Comparison of ENCODE assay signal across 3 worm cellular contexts in genomic region chrIII:4508064-4508905, ce11.
TF ChIP-seq lines count a peak whose summit lies in the region.

Gene cct-5 (minus strand): TSS chrIII:4508114.
Gene F25F2.1 (plus strand): TSS chrIII:4508855.

TF ChIP-seq in whole organism, L1 larva, 84 proteins besides CTCF, POLR2A, EP300 and RAD21 (continued from another document and continues in another):
- TF ChIP-seq xbp-1 (tag; optimal IDR thresholded peaks at IDR 0.05; lab: Kevin White, UChicago) (peak; percentile 39), skn-1 (tag; optimal IDR thresholded peaks at IDR 0.05; lab: Kevin White, UChicago) (peak; percentile 65), mab-9 (GFP tag; IDR thresholded peaks at IDR 0.05; lab: Robert Waterston, UW) (no peak), lin-35 (GFP tag; optimal IDR thresholded peaks at IDR 0.05; lab: Kevin White, UChicago) (peak; percentile 89 to 93), grh-1 (GFP tag; IDR thresholded peaks at IDR 0.05; lab: Robert Waterston, UW) (no peak), nhr-47 (tag; optimal IDR thresholded peaks at IDR 0.05; lab: Kevin White, UChicago) (peak; percentile 61), F16B12.6 (tag; optimal IDR thresholded peaks at IDR 0.05; lab: Kevin White, UChicago) (peak; percentile 94), C16A3.4 (tag; optimal IDR thresholded peaks at IDR 0.05; lab: Kevin White, UChicago) (peak; percentile 64), ama-1 (optimal IDR thresholded peaks at IDR 0.05; lab: Kevin White, UChicago) (no peak), irx-1 (tag; optimal IDR thresholded peaks at IDR 0.05; lab: Kevin White, UChicago) (no peak), ceh-90 (tag; optimal IDR thresholded peaks at IDR 0.05; lab: Kevin White, UChicago) (no peak), swsn-7 (tag; optimal IDR thresholded peaks at IDR 0.05; lab: Kevin White, UChicago) (peak; percentile 59), rnt-1 (tag; optimal IDR thresholded peaks at IDR 0.05; lab: Kevin White, UChicago) (peak; percentile 57), dsc-1 (tag; optimal IDR thresholded peaks at IDR 0.05; lab: Kevin White, UChicago) (peak; percentile 44), elt-3 (tag; optimal IDR thresholded peaks at IDR 0.05; lab: Kevin White, UChicago) (peak in 1 of 6 experiments; percentile 23), ceh-82 (tag; optimal IDR thresholded peaks at IDR 0.05; lab: Kevin White, UChicago) (peak in 2 of 3 experiments; percentile 2 to 77), efl-3 (GFP tag; optimal IDR thresholded peaks at IDR 0.05; lab: Kevin White, UChicago) (no peak), nhr-19 (GFP tag; conservative IDR thresholded peaks at IDR 0.05; lab: Robert Waterston, UW) (peak; percentile 52), alr-1 (tag; optimal IDR thresholded peaks at IDR 0.05; lab: Kevin White, UChicago; ENCODE audit: borderline replicate concordance) (no peak), ces-1 (GFP tag; optimal IDR thresholded peaks at IDR 0.05; lab: Kevin White, UChicago) (no peak), hlh-17 (GFP tag; optimal IDR thresholded peaks at IDR 0.05; lab: Kevin White, UChicago; ENCODE audit: borderline replicate concordance) (no peak), nhr-77 (tag; optimal IDR thresholded peaks at IDR 0.05; lab: Kevin White, UChicago) (no peak), nhr-12 (tag; optimal IDR thresholded peaks at IDR 0.05; lab: Kevin White, UChicago) (no peak), nhr-76 (tag; optimal IDR thresholded peaks at IDR 0.05; lab: Kevin White, UChicago) (no peak), nhr-85 (tag; lab: Kevin White, UChicago) (peak; percentile 82), pqm-1 (tag; optimal IDR thresholded peaks at IDR 0.05; lab: Kevin White, UChicago) (no peak), unc-86 (tag; optimal IDR thresholded peaks at IDR 0.05; lab: Kevin White, UChicago) (no peak), tbx-2 (tag; optimal IDR thresholded peaks at IDR 0.05; lab: Kevin White, UChicago) (peak; percentile 39), nhr-84 (tag; optimal IDR thresholded peaks at IDR 0.05; lab: Kevin White, UChicago) (no peak), hlh-4 (tag; optimal IDR thresholded peaks at IDR 0.05; lab: Kevin White, UChicago) (no peak), nhr-28 (tag; optimal IDR thresholded peaks at IDR 0.05; lab: Kevin White, UChicago) (no peak), egl-27 (tag; optimal IDR thresholded peaks at IDR 0.05; lab: Kevin White, UChicago) (no peak), lin-13 (GFP tag; optimal IDR thresholded peaks at IDR 0.05; lab: Kevin White, UChicago) (peak; percentile 40), fkh-4 (tag; optimal IDR thresholded peaks at IDR 0.05; lab: Kevin White, UChicago; ENCODE audit: borderline replicate concordance) (no peak), C04F5.9 (tag; optimal IDR thresholded peaks at IDR 0.05; lab: Kevin White, UChicago) (peak; percentile 1), nhr-237 (tag; optimal IDR thresholded peaks at IDR 0.05; lab: Kevin White, UChicago) (no peak), pag-3 (tag; optimal IDR thresholded peaks at IDR 0.05; lab: Kevin White, UChicago; ENCODE audit: borderline replicate concordance, insufficient read depth) (peak; percentile 21), elt-2 (tag; optimal IDR thresholded peaks at IDR 0.05; lab: Kevin White, UChicago) (peak; percentile 17), ztf-4 (tag; optimal IDR thresholded peaks at IDR 0.05; lab: Kevin White, UChicago) (no peak), snu-23 (GFP tag; optimal IDR thresholded peaks at IDR 0.05; lab: Kevin White, UChicago) (peak; percentile 80), lir-3 (tag; optimal IDR thresholded peaks at IDR 0.05; lab: Kevin White, UChicago; ENCODE audit: poor library complexity) (no peak), vab-15 (tag; optimal IDR thresholded peaks at IDR 0.05; lab: Kevin White, UChicago) (no peak), ztf-11 (tag; optimal IDR thresholded peaks at IDR 0.05; lab: Kevin White, UChicago) (no peak), sptf-1 (tag; optimal IDR thresholded peaks at IDR 0.05; lab: Kevin White, UChicago) (no peak)

TF ChIP-seq in whole organism, L3 larva, 47 proteins besides CTCF, POLR2A, EP300 and RAD21 (continued from another document):
- no peak for TF ChIP-seq pqm-1 (tag; optimal IDR thresholded peaks at IDR 0.05; lab: Kevin White, UChicago)
- TF ChIP-seq nhr-11 (tag; optimal IDR thresholded peaks at IDR 0.05; lab: Kevin White, UChicago) = no peak
- TF ChIP-seq ztf-4 (tag; optimal IDR thresholded peaks at IDR 0.05; lab: Kevin White, UChicago) = no peak
- peak; percentile 39 for TF ChIP-seq elt-1 (tag; optimal IDR thresholded peaks at IDR 0.05; lab: Kevin White, UChicago)
- TF ChIP-seq snpc-4 (tag; optimal IDR thresholded peaks at IDR 0.05; lab: Kevin White, UChicago) = peak; percentile 69

TF ChIP-seq in whole organism, young adult, 124 proteins besides CTCF, POLR2A, EP300 and RAD21 (continued from another document):
- TF ChIP-seq Y53F4B.3 (GFP tag; IDR thresholded peaks at IDR 0.05; lab: Robert Waterston, UW) (no peak), snpc-1.3 (tag; optimal IDR thresholded peaks at IDR 0.05; lab: Kevin White, UChicago; ENCODE audit: insufficient read depth) (peak; percentile 86), akir-1 (GFP tag; optimal IDR thresholded peaks at IDR 0.05; lab: Kevin White, UChicago) (no peak), cebp-1 (GFP tag; IDR thresholded peaks at IDR 0.05; lab: Robert Waterston, UW) (no peak; the same call in 1 of the 2 replicates), cebp-1 (tag; optimal IDR thresholded peaks at IDR 0.05; lab: Kevin White, UChicago) (no peak), C17E4.6 (GFP tag; IDR thresholded peaks at IDR 0.05; lab: Robert Waterston, UW) (peak; percentile 61; the same call in 1 of the 2 replicates), tbp1 (GFP tag; optimal IDR thresholded peaks at IDR 0.05; lab: Kevin White, UChicago) (peak; percentile 70), ceh-40 (GFP tag; IDR thresholded peaks at IDR 0.05; lab: Robert Waterston, UW) (no peak), nhr-27 (tag; optimal IDR thresholded peaks at IDR 0.05; lab: Kevin White, UChicago) (no peak), F39B2.1 (GFP tag; IDR thresholded peaks at IDR 0.05; lab: Robert Waterston, UW) (no peak), athp-1 (tag; optimal IDR thresholded peaks at IDR 0.05; lab: Kevin White, UChicago) (peak; percentile 77), hrde-1 (tag; optimal IDR thresholded peaks at IDR 0.05; lab: Kevin White, UChicago; ENCODE audit: borderline replicate concordance) (peak; percentile 24), hsf-1 (GFP tag; IDR thresholded peaks at IDR 0.05; lab: Robert Waterston, UW) (peak; percentile 98), Y79H2A.3 (GFP tag; conservative IDR thresholded peaks at IDR 0.05; lab: Robert Waterston, UW) (peak; percentile 81), B0261.1 (tag; optimal IDR thresholded peaks at IDR 0.05; lab: Kevin White, UChicago) (no peak), Y56A3A.18 (GFP tag; IDR thresholded peaks at IDR 0.05; lab: Robert Waterston, UW) (no peak), nhr-80 (tag; optimal IDR thresholded peaks at IDR 0.05; lab: Kevin White, UChicago) (no peak), mes-4 (tag; optimal IDR thresholded peaks at IDR 0.05; lab: Kevin White, UChicago) (no peak), cebp-2 (GFP tag; IDR thresholded peaks at IDR 0.05; lab: Robert Waterston, UW) (no peak), F49E8.2 (tag; optimal IDR thresholded peaks at IDR 0.05; lab: Kevin White, UChicago; ENCODE audit: insufficient read depth) (peak; percentile 72), madf-6 (GFP tag; IDR thresholded peaks at IDR 0.05; lab: Robert Waterston, UW) (peak; percentile 97), let-607 (tag; optimal IDR thresholded peaks at IDR 0.05; lab: Kevin White, UChicago) (no peak), dpl-1 (GFP tag; optimal IDR thresholded peaks at IDR 0.05; lab: Kevin White, UChicago) (peak; percentile 96), lsy-27 (tag; optimal IDR thresholded peaks at IDR 0.05; lab: Kevin White, UChicago; ENCODE audit: borderline replicate concordance, insufficient read depth) (peak; percentile 19), aptf-2 (GFP tag; conservative IDR thresholded peaks at IDR 0.05; lab: Robert Waterston, UW) (no peak), nfyb-1 (GFP tag; IDR thresholded peaks at IDR 0.05; lab: Robert Waterston, UW) (0 out of 2 replicates have a peak, but pooled peaks have one; percentile 51), attf-5 (GFP tag; optimal IDR thresholded peaks at IDR 0.05; lab: Kevin White, UChicago) (peak; percentile 59), snpc-3.4 (tag; optimal IDR thresholded peaks at IDR 0.05; lab: Kevin White, UChicago) (peak; percentile 92), D2030.7 (GFP tag; IDR thresholded peaks at IDR 0.05; lab: Robert Waterston, UW) (peak; percentile 92), bed-2 (GFP tag; IDR thresholded peaks at IDR 0.05; lab: Robert Waterston, UW) (no peak), mel-28 (tag; optimal IDR thresholded peaks at IDR 0.05; lab: Kevin White, UChicago; ENCODE audit: borderline replicate concordance) (no peak), sea-2 (GFP tag; IDR thresholded peaks at IDR 0.05; lab: Robert Waterston, UW) (no peak), tbx-9 (tag; optimal IDR thresholded peaks at IDR 0.05; lab: Kevin White, UChicago; ENCODE audit: borderline replicate concordance) (no peak), ceh-79 (tag; optimal IDR thresholded peaks at IDR 0.05; lab: Kevin White, UChicago) (no peak), Y53G8AR.9 (GFP tag; conservative IDR thresholded peaks at IDR 0.05; lab: Robert Waterston, UW) (0 out of 2 replicates have a peak, but pooled peaks have one; percentile 43), madf-8 (GFP tag; conservative IDR thresholded peaks at IDR 0.05; lab: Robert Waterston, UW) (peak; percentile 97), mcd-1 (GFP tag; IDR thresholded peaks at IDR 0.05; lab: Robert Waterston, UW) (no peak; the same call in 1 of the 2 replicates), ztf-26 (tag; optimal IDR thresholded peaks at IDR 0.05; lab: Kevin White, UChicago) (no peak), rcor-1 (GFP tag; IDR thresholded peaks at IDR 0.05; lab: Robert Waterston, UW) (peak; percentile 80), hlh-12 (tag; optimal IDR thresholded peaks at IDR 0.05; lab: Kevin White, UChicago) (no peak), B0336.3 (GFP tag; IDR thresholded peaks at IDR 0.05; lab: Robert Waterston, UW) (no peak; the same call in 1 of the 2 replicates), egl-18 (GFP tag; IDR thresholded peaks at IDR 0.05; lab: Robert Waterston, UW) (no peak), ets-4 (GFP tag; optimal IDR thresholded peaks at IDR 0.05; lab: Kevin White, UChicago) (no peak), ZK185.1 (tag; optimal IDR thresholded peaks at IDR 0.05; lab: Kevin White, UChicago; ENCODE audit: poor library complexity, severe bottlenecking) (no peak), unc-130 (GFP tag; optimal IDR thresholded peaks at IDR 0.05; lab: Kevin White, UChicago) (peak; percentile 79), attf-6 (GFP tag; IDR thresholded peaks at IDR 0.05; lab: Robert Waterston, UW) (0 out of 2 replicates have a peak, but pooled peaks have one; percentile 45), Y67H2A.10 (GFP tag; conservative IDR thresholded peaks at IDR 0.05; lab: Robert Waterston, UW) (peak; percentile 65; the same call in 1 of the 2 replicates), sptf-2 (GFP tag; optimal IDR thresholded peaks at IDR 0.05; lab: Kevin White, UChicago) (no peak), ztf-6 (GFP tag; IDR thresholded peaks at IDR 0.05; lab: Robert Waterston, UW) (no peak), sdz-38 (tag; optimal IDR thresholded peaks at IDR 0.05; lab: Kevin White, UChicago) (no peak), K11D2.4 (GFP tag; IDR thresholded peaks at IDR 0.05; lab: Robert Waterston, UW) (no peak), F33H1.4 (GFP tag; IDR thresholded peaks at IDR 0.05; lab: Robert Waterston, UW) (peak; percentile 81), F37B4.10 (GFP tag; IDR thresholded peaks at IDR 0.05; lab: Robert Waterston, UW) (no peak), hmg-20 (GFP tag; IDR thresholded peaks at IDR 0.05; lab: Robert Waterston, UW) (no peak), K12H6.12 (tag; optimal IDR thresholded peaks at IDR 0.05; lab: Kevin White, UChicago) (no peak), bed-1 (GFP tag; IDR thresholded peaks at IDR 0.05; lab: Robert Waterston, UW) (no peak), egl-44 (GFP tag; IDR thresholded peaks at IDR 0.05; lab: Robert Waterston, UW) (no peak), ceh-58 (GFP tag; IDR thresholded peaks at IDR 0.05; lab: Robert Waterston, UW) (no peak), hlh-26 (GFP tag; conservative IDR thresholded peaks at IDR 0.05; lab: Robert Waterston, UW) (no peak), F23B12.7 (tag; optimal IDR thresholded peaks at IDR 0.05; lab: Kevin White, UChicago; ENCODE audit: insufficient read depth) (peak; percentile 84), atf-7 (tag; optimal IDR thresholded peaks at IDR 0.05; lab: Kevin White, UChicago) (no peak), lin-35 (GFP tag; optimal IDR thresholded peaks at IDR 0.05; lab: Kevin White, UChicago) (peak in 2 of 3 experiments; percentile 62 to 66), let-526 (GFP tag; IDR thresholded peaks at IDR 0.05; lab: Robert Waterston, UW) (no peak), C06A6.2 (GFP tag; conservative IDR thresholded peaks at IDR 0.05; lab: Robert Waterston, UW) (no peak), mxl-1 (tag; optimal IDR thresholded peaks at IDR 0.05; lab: Kevin White, UChicago) (no peak), gei-17 (GFP tag; optimal IDR thresholded peaks at IDR 0.05; lab: Kevin White, UChicago) (no peak), chd-7 (tag; optimal IDR thresholded peaks at IDR 0.05; lab: Kevin White, UChicago) (no peak), madf-3 (GFP tag; IDR thresholded peaks at IDR 0.05; lab: Robert Waterston, UW) (peak; percentile 82; the same call in 1 of the 2 replicates), pha-4 (tag; optimal IDR thresholded peaks at IDR 0.05; lab: Kevin White, UChicago) (no peak)
